Worm (Caenorhabditis elegans): ENCODE measurements around the gene sbds-1.

sbds-1 gene

DNA sequence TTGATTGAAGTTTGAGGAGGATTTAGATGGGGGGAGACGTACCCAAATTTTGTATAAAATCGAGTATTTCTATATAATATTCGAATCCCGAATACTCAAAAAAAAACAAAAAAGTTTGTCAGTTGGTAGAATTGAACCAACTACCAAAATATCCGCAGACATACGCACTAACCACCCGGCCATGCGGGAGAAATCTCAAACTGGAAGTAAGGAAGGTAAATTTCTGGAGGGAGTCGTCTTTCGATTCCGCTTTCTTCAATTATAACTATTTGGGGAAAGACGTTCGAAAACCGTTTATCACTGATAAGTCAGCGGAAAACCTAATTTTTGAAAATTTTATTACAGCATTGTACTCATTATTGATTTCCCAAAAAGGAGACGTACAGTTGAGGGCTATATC is 9.3 kb downstream of the sbds-1 start:
- peak; percentile 75; the same call in 1 of the 2 replicates for TF ChIP-seq Y56A3A.18 (GFP tag; IDR thresholded peaks at IDR 0.05)
- 0 out of 2 replicates have a peak, but pooled peaks have one; percentile 57 for TF ChIP-seq ztf-25 (GFP tag; IDR thresholded peaks at IDR 0.05)
- peak; percentile 49 for TF ChIP-seq mcd-1 (GFP tag; IDR thresholded peaks at IDR 0.05)
- TF ChIP-seq B0261.1 (tag; optimal IDR thresholded peaks at IDR 0.05) = peak; percentile 58
- TF ChIP-seq dox-1 (GFP tag; IDR thresholded peaks at IDR 0.05) = 0 out of 2 replicates have a peak, but pooled peaks have one; percentile 21
- TF ChIP-seq lin-26 (GFP tag; IDR thresholded peaks at IDR 0.05) = peak; percentile 54
- peak; percentile 6 for TF ChIP-seq rpc-1 (optimal IDR thresholded peaks at IDR 0.05)
- peak; percentile 47 for TF ChIP-seq rpc-1 (tag; optimal IDR thresholded peaks at IDR 0.05)
- TF ChIP-seq nfyb-1 (GFP tag; IDR thresholded peaks at IDR 0.05) = peak; percentile 65
- peak; percentile 84 for TF ChIP-seq tbp1 (GFP tag; optimal IDR thresholded peaks at IDR 0.05)
- peak; percentile 44 for TF ChIP-seq hmg-1.2 (GFP tag; IDR thresholded peaks at IDR 0.05)
- TF ChIP-seq aptf-3 (GFP tag; IDR thresholded peaks at IDR 0.05) = 0 out of 2 replicates have a peak, but pooled peaks have one; percentile 31
- TF ChIP-seq Y53G8AR.9 (GFP tag; conservative IDR thresholded peaks at IDR 0.05) = 0 out of 2 replicates have a peak, but pooled peaks have one; percentile 42

ce11 chrIII:627838-628237 is 10.4 kb downstream of the sbds-1 start, which contains the start of gene T19C3.5:
Gene T19C3.5, minus strand, starts transcription at chrIII:627938.
- TF ChIP-seq nfya-1 (tag; optimal IDR thresholded peaks at IDR 0.05; ENCODE audit: borderline replicate concordance, insufficient read depth) = no peak
- TF ChIP-seq atf-7 (tag; optimal IDR thresholded peaks at IDR 0.05) = no peak
- no peak for TF ChIP-seq aptf-3 (GFP tag; IDR thresholded peaks at IDR 0.05)
- TF ChIP-seq tbx-9 (tag; optimal IDR thresholded peaks at IDR 0.05; ENCODE audit: borderline replicate concordance) = no peak
- no peak for TF ChIP-seq ztf-18 (tag; optimal IDR thresholded peaks at IDR 0.05)
- TF ChIP-seq ceh-100 (GFP tag; IDR thresholded peaks at IDR 0.05) = no peak
- no peak for TF ChIP-seq ccch-3 (GFP tag; optimal IDR thresholded peaks at IDR 0.05)
- TF ChIP-seq mes-4 (tag; optimal IDR thresholded peaks at IDR 0.05) = no peak
- no peak for TF ChIP-seq somi-1 (GFP tag; optimal IDR thresholded peaks at IDR 0.05)
- no peak for TF ChIP-seq repo-1 (tag; optimal IDR thresholded peaks at IDR 0.05)
- no peak for TF ChIP-seq Y79H2A.3 (GFP tag; conservative IDR thresholded peaks at IDR 0.05)
- TF ChIP-seq lin-26 (GFP tag; IDR thresholded peaks at IDR 0.05) = no peak
- TF ChIP-seq C06A6.2 (GFP tag; conservative IDR thresholded peaks at IDR 0.05) = no peak
- TF ChIP-seq hlh-12 (tag; optimal IDR thresholded peaks at IDR 0.05) = no peak

DNA sequence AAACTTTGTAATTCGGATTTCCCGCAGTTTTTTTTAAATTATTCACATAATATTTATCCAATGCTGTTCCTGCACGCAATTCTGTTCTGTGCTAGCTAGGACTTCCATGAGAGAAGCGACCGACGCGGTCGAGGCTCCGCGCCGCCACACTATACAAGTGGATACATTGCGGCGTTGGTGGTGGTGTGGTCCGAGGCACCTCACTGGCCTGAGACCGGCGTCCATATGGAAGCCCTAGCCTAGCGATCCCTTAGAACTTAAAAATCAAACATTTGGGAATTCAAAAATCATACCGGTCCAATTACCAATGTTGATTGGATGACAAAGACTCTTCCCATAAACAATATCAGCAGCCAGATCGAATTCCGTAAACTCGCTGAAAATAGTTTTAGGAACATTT is 12.1 kb downstream of the sbds-1 start:
- TF ChIP-seq die-1 (tag; optimal IDR thresholded peaks at IDR 0.05) (no peak), F10E7.11 (tag; optimal IDR thresholded peaks at IDR 0.05) (no peak), ceh-58 (GFP tag; IDR thresholded peaks at IDR 0.05) (no peak), sea-2 (GFP tag; IDR thresholded peaks at IDR 0.05) (no peak), madf-8 (GFP tag; conservative IDR thresholded peaks at IDR 0.05) (no peak), atf-7 (tag; optimal IDR thresholded peaks at IDR 0.05) (no peak), dpl-1 (GFP tag; optimal IDR thresholded peaks at IDR 0.05) (no peak), unc-130 (GFP tag; optimal IDR thresholded peaks at IDR 0.05) (no peak), hrde-1 (tag; optimal IDR thresholded peaks at IDR 0.05; ENCODE audit: borderline replicate concordance) (no peak), nfya-1 (tag; optimal IDR thresholded peaks at IDR 0.05; ENCODE audit: borderline replicate concordance, insufficient read depth) (no peak), F49E8.2 (tag; optimal IDR thresholded peaks at IDR 0.05; ENCODE audit: insufficient read depth) (no peak), hlh-12 (tag; optimal IDR thresholded peaks at IDR 0.05) (no peak), egl-18 (GFP tag; IDR thresholded peaks at IDR 0.05) (no peak), ztf-22 (GFP tag; optimal IDR thresholded peaks at IDR 0.05) (no peak), F33H1.4 (GFP tag; IDR thresholded peaks at IDR 0.05) (no peak), efl-1 (GFP tag; optimal IDR thresholded peaks at IDR 0.05) (no peak), hmg-1.2 (GFP tag; IDR thresholded peaks at IDR 0.05) (no peak), sptf-2 (GFP tag; optimal IDR thresholded peaks at IDR 0.05) (no peak)
